Worm (Caenorhabditis elegans): ENCODE results near the gene Y44A6D.1.

Y44A6D.1 gene

ce11 chrV:20744290-20744837, 45.5 kb downstream of the Y44A6D.1 start, which contains the start of gene dnj-25:
dnj-25 (minus strand) TSS chrV:20744346.
- TF ChIP-seq lin-13 (tag; optimal IDR thresholded peaks at IDR 0.05), result no peak
- TF ChIP-seq unc-120 (tag; optimal IDR thresholded peaks at IDR 0.05; ENCODE audit: poor library complexity, severe bottlenecking), result no peak
- TF ChIP-seq snpc-4 (tag; optimal IDR thresholded peaks at IDR 0.05), result no peak
- TF ChIP-seq zip-8 (tag; optimal IDR thresholded peaks at IDR 0.05), result no peak
- TF ChIP-seq mep-1 (tag; optimal IDR thresholded peaks at IDR 0.05), result peak; percentile 29
- no peak for TF ChIP-seq ceh-39 (tag; optimal IDR thresholded peaks at IDR 0.05)
- no peak for TF ChIP-seq tbx-8 (GFP tag; optimal IDR thresholded peaks at IDR 0.05)
- TF ChIP-seq bed-3 (GFP tag; optimal IDR thresholded peaks at IDR 0.05), result no peak
- TF ChIP-seq hlh-1 (tag; optimal IDR thresholded peaks at IDR 0.05), result peak; percentile 9

DNA sequence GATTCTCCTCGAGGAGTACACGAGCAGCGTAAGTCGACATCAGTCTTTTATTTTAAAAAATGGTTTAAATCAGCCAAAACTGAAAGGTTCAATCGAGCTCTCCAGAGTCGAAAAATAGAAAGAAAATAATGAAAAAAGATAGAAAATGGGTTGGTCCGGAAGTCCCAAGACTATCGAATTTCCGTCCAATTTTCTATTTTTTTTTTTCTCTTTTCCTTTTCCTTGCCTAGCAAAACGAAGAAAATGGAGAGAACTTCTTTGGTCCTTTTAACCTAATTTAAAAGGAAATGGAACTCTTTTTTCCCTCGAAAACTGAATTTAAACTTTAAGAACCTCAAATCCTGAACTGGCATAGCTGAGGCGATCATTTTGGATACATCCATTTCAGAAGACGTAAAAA, 50.4 kb downstream of the Y44A6D.1 start:
- no peak for TF ChIP-seq nhr-76 (tag; optimal IDR thresholded peaks at IDR 0.05)
- peak; percentile 64 for TF ChIP-seq ces-1 (GFP tag; optimal IDR thresholded peaks at IDR 0.05)

All from whole organism, mixed stage, embryonic.